Fruit fly (Drosophila melanogaster) whole organism, prepupa: ENCODE measurements around the gene CG32198.

Experiments used
- CG6163 ChIP-seq: fragments of 200-800 bp; sonication (Bioruptor generic); IDR thresholded peaks from 3 replicates; pipeline ENCODE4 v1.3.6; 2022; ENCODE audit warnings: missing biosample characterization, missing genetic modification characterization
- CG6854 ChIP-seq: fragments of 200-800 bp; sonication (Bioruptor generic); optimal IDR thresholded peaks from 2 replicates; lab custom pipeline; 2017; ENCODE audit warnings: missing biosample characterization, mild to moderate bottlenecking, missing genetic modification characterization
- Ets21C ChIP-seq: fragments of 200-800 bp; sonication (Bioruptor generic); optimal IDR thresholded peaks from 3 replicates; lab custom pipeline; 2016; ENCODE audit warnings: missing biosample characterization, missing genetic modification characterization
- Hr39 ChIP-seq: fragments of 200-800 bp; sonication (Bioruptor generic); optimal IDR thresholded peaks from 2 replicates; lab custom pipeline; 2016; ENCODE audit warnings: missing biosample characterization, missing genetic modification characterization

DNA sequence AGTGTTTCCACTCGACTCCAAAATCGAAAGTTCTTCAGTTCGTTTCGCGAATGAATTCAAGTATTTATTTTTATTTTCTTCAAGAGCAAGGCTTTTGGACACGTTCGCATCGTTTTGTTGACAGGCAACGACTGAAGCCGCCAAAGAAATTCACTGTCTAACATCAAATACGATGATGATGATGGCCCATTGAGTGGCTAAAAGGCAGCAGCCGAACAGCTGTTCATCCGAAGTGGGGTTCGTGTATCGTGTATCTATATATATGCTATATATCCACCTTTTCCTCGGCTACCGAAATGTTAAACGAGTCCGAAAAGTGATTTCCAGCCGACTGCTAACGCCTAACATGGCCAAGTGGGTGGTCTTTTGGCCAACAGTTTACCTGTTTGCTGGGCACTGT lies 24.4 kb upstream of the CG32198 start, which contains the start of gene AstC-R2:
- TF ChIP-seq Ets21C (no peak), CG6163 (GFP tag; lab: Robert Waterston, UW) (no peak), Hr39 (GFP tag; lab: Kevin White, UChicago) (no peak), CG6854 (no peak)
